Worm (Caenorhabditis elegans): Measurements from ENCODE around the gene T26C5.4.

Gene T26C5.4

ce11 chrII:9266755-9267154 is 16.4 kb upstream of the T26C5.4 start, which contains the start of gene C01G6.2:
TSS of gene C01G6.2 (plus strand) at chrII:9267055.
- no peak for TF ChIP-seq sea-1 (GFP tag; conservative IDR thresholded peaks at IDR 0.05)

ce11 chrII:9266252-9266651 is 15.9 kb upstream of the T26C5.4 start:
- no peak for TF ChIP-seq tbx-11 (GFP tag; IDR thresholded peaks at IDR 0.05)
- no peak for TF ChIP-seq tra-4 (tag; optimal IDR thresholded peaks at IDR 0.05)
- TF ChIP-seq ceh-36 (tag; optimal IDR thresholded peaks at IDR 0.05) = no peak
- no peak for TF ChIP-seq hmbx-1 (tag; optimal IDR thresholded peaks at IDR 0.05)
- no peak for TF ChIP-seq pes-1 (GFP tag; IDR thresholded peaks at IDR 0.05)
- no peak for TF ChIP-seq ama-1 (optimal IDR thresholded peaks at IDR 0.05)
- TF ChIP-seq hmg-4 (GFP tag; optimal IDR thresholded peaks at IDR 0.05) = no peak
- TF ChIP-seq sea-1 (GFP tag; conservative IDR thresholded peaks at IDR 0.05) = no peak
- no peak for TF ChIP-seq ets-7 (tag; optimal IDR thresholded peaks at IDR 0.05)
- TF ChIP-seq B0310.2 (tag; optimal IDR thresholded peaks at IDR 0.05) = no peak
- TF ChIP-seq ceh-13 (GFP tag; optimal IDR thresholded peaks at IDR 0.05) = no peak
- no peak for TF ChIP-seq scrt-1 (GFP tag; IDR thresholded peaks at IDR 0.05)

- TF ChIP-seq ets-7 (tag; optimal IDR thresholded peaks at IDR 0.05) (no peak), tra-4 (tag; optimal IDR thresholded peaks at IDR 0.05) (no peak), aly-1 (tag; optimal IDR thresholded peaks at IDR 0.05) (no peak)
Observed at ce11 chrII:9265705-9266104, 15.4 kb upstream of the T26C5.4 start.

- no peak for TF ChIP-seq tra-4 (tag; optimal IDR thresholded peaks at IDR 0.05)
- no peak for TF ChIP-seq ceh-13 (GFP tag; optimal IDR thresholded peaks at IDR 0.05)
- TF ChIP-seq hnd-1 (tag; optimal IDR thresholded peaks at IDR 0.05) = no peak
- TF ChIP-seq tbx-11 (GFP tag; IDR thresholded peaks at IDR 0.05) = no peak
- no peak for TF ChIP-seq B0310.2 (tag; optimal IDR thresholded peaks at IDR 0.05)
- no peak for TF ChIP-seq hmg-4 (GFP tag; optimal IDR thresholded peaks at IDR 0.05)
- TF ChIP-seq F13C5.2 (tag; optimal IDR thresholded peaks at IDR 0.05) = no peak
- TF ChIP-seq aly-1 (tag; optimal IDR thresholded peaks at IDR 0.05) = no peak
- no peak for TF ChIP-seq scrt-1 (GFP tag; IDR thresholded peaks at IDR 0.05)
- no peak for TF ChIP-seq tbx-37 (GFP tag; conservative IDR thresholded peaks at IDR 0.05)
- no peak for TF ChIP-seq hmbx-1 (tag; optimal IDR thresholded peaks at IDR 0.05)
- no peak for TF ChIP-seq pes-1 (GFP tag; IDR thresholded peaks at IDR 0.05)
- no peak for TF ChIP-seq ets-7 (tag; optimal IDR thresholded peaks at IDR 0.05)
Observed at ce11 chrII:9264689-9265278, 14.5 kb upstream of the T26C5.4 start.

ce11 chrII:9263784-9264183 is 13.5 kb upstream of the T26C5.4 start:
- TF ChIP-seq scrt-1 (GFP tag; IDR thresholded peaks at IDR 0.05) (no peak), pes-1 (GFP tag; IDR thresholded peaks at IDR 0.05) (no peak), hmbx-1 (tag; optimal IDR thresholded peaks at IDR 0.05) (no peak), sea-1 (GFP tag; conservative IDR thresholded peaks at IDR 0.05) (no peak)

ce11 chrII:9262845-9263402 is 12.6 kb upstream of the T26C5.4 start:
- TF ChIP-seq aly-1 (tag; optimal IDR thresholded peaks at IDR 0.05) (no peak), tbx-37 (GFP tag; conservative IDR thresholded peaks at IDR 0.05) (no peak), tra-4 (tag; optimal IDR thresholded peaks at IDR 0.05) (no peak), ceh-13 (GFP tag; optimal IDR thresholded peaks at IDR 0.05) (no peak), ceh-36 (tag; optimal IDR thresholded peaks at IDR 0.05) (no peak), tbx-11 (GFP tag; IDR thresholded peaks at IDR 0.05) (no peak), ama-1 (optimal IDR thresholded peaks at IDR 0.05) (no peak), pes-1 (GFP tag; IDR thresholded peaks at IDR 0.05) (no peak), hmg-4 (GFP tag; optimal IDR thresholded peaks at IDR 0.05) (peak; percentile 85), B0310.2 (tag; optimal IDR thresholded peaks at IDR 0.05) (peak; percentile 14), scrt-1 (GFP tag; IDR thresholded peaks at IDR 0.05) (no peak), sea-1 (GFP tag; conservative IDR thresholded peaks at IDR 0.05) (0 out of 2 replicates have a peak, but pooled peaks have one; percentile 20), F13C5.2 (tag; optimal IDR thresholded peaks at IDR 0.05) (peak; percentile 38), hnd-1 (tag; optimal IDR thresholded peaks at IDR 0.05) (no peak), hmbx-1 (tag; optimal IDR thresholded peaks at IDR 0.05) (no peak), ets-7 (tag; optimal IDR thresholded peaks at IDR 0.05) (peak; percentile 2), flt-1 (GFP tag; IDR thresholded peaks at IDR 0.05) (no peak)

- TF ChIP-seq hmg-4 (GFP tag; optimal IDR thresholded peaks at IDR 0.05) (peak; percentile 48), scrt-1 (GFP tag; IDR thresholded peaks at IDR 0.05) (no peak), tbx-11 (GFP tag; IDR thresholded peaks at IDR 0.05) (no peak), sea-1 (GFP tag; conservative IDR thresholded peaks at IDR 0.05) (no peak), hmbx-1 (tag; optimal IDR thresholded peaks at IDR 0.05) (no peak), tbx-37 (GFP tag; conservative IDR thresholded peaks at IDR 0.05) (no peak)
Observed at ce11 chrII:9261931-9262562, 11.7 kb upstream of the T26C5.4 start, which contains the start of gene aqp-2. TSS of gene aqp-2 (minus strand) at chrII:9261981.

ce11 chrII:9261403-9261802 is 11.1 kb upstream of the T26C5.4 start:
- no peak for TF ChIP-seq ets-7 (tag; optimal IDR thresholded peaks at IDR 0.05)
- no peak for TF ChIP-seq tbx-37 (GFP tag; conservative IDR thresholded peaks at IDR 0.05)
- no peak for TF ChIP-seq ceh-13 (GFP tag; optimal IDR thresholded peaks at IDR 0.05)
- no peak for TF ChIP-seq flt-1 (GFP tag; IDR thresholded peaks at IDR 0.05)
- no peak for TF ChIP-seq F13C5.2 (tag; optimal IDR thresholded peaks at IDR 0.05)
- no peak for TF ChIP-seq hmg-4 (GFP tag; optimal IDR thresholded peaks at IDR 0.05)
- TF ChIP-seq tbx-11 (GFP tag; IDR thresholded peaks at IDR 0.05) = no peak
- no peak for TF ChIP-seq hnd-1 (tag; optimal IDR thresholded peaks at IDR 0.05)
- no peak for TF ChIP-seq tra-4 (tag; optimal IDR thresholded peaks at IDR 0.05)
- no peak for TF ChIP-seq scrt-1 (GFP tag; IDR thresholded peaks at IDR 0.05)
- no peak for TF ChIP-seq pes-1 (GFP tag; IDR thresholded peaks at IDR 0.05)
- no peak for TF ChIP-seq aly-1 (tag; optimal IDR thresholded peaks at IDR 0.05)
- TF ChIP-seq ceh-36 (tag; optimal IDR thresholded peaks at IDR 0.05) = no peak
- no peak for TF ChIP-seq sea-1 (GFP tag; conservative IDR thresholded peaks at IDR 0.05)
- TF ChIP-seq ama-1 (optimal IDR thresholded peaks at IDR 0.05) = no peak
- no peak for TF ChIP-seq B0310.2 (tag; optimal IDR thresholded peaks at IDR 0.05)
- no peak for TF ChIP-seq hmbx-1 (tag; optimal IDR thresholded peaks at IDR 0.05)
